Worm (Caenorhabditis elegans) whole organism, L4 larva: Measurements from ENCODE around the gene lbp-2.

Experiments
- F10B5.3 ChIP-seq: sonication (generic microtip); optimal IDR thresholded peaks from 2 replicates; lab custom pipeline; 2016; ENCODE audit warnings: mild to moderate bottlenecking, missing genetic modification characterization, missing compliant biosample characterization
- duxl-1 ChIP-seq: sonication (generic microtip); optimal IDR thresholded peaks from 2 replicates; lab custom pipeline; 2016; ENCODE audit warnings: mild to moderate bottlenecking, missing genetic modification characterization, moderate library complexity, missing compliant biosample characterization; ENCODE audit not compliant: poor library complexity
- lin-38 ChIP-seq: fragments of 200-800 bp; sonication (Bioruptor generic); IDR thresholded peaks from 2 replicates; pipeline ENCODE4 v1.3.6; 2022; ENCODE audit warnings: missing genetic modification reagents, missing genetic modification characterization, missing compliant biosample characterization
- nhr-25 ChIP-seq: sonication (generic microtip); optimal IDR thresholded peaks from 2 replicates; lab custom pipeline; 2017; ENCODE audit warnings: missing genetic modification characterization, mild to moderate bottlenecking, missing compliant biosample characterization, antibody characterized with exemption, moderate library complexity, borderline replicate concordance; ENCODE audit not compliant: insufficient read depth
- nhr-6 ChIP-seq: fragments of 150-350 bp; optimal IDR thresholded peaks from 2 replicates; lab custom pipeline; 2014; ENCODE audit warnings: missing biosample characterization, missing genetic modification characterization
- snpc-4 ChIP-seq: fragments of 150-350 bp; optimal IDR thresholded peaks from 2 replicates; lab custom pipeline; 2014; ENCODE audit warnings: missing biosample characterization, missing genetic modification characterization
- zip-2 ChIP-seq: fragments of 150-350 bp; optimal IDR thresholded peaks from 2 replicates; lab custom pipeline; 2014; ENCODE audit warnings: missing biosample characterization, missing genetic modification characterization

- TF ChIP-seq lin-38 (GFP tag; lab: Robert Waterston, UW) (no peak), snpc-4 (tag; lab: Kevin White, UChicago) (no peak), F10B5.3 (tag; lab: Kevin White, UChicago) (no peak), nhr-6 (no peak), zip-2 (tag; lab: Kevin White, UChicago) (no peak), nhr-25 (tag; lab: Kevin White, UChicago) (no peak), duxl-1 (no peak)
Observed at ce11 chrX:3252500-3252899, 7.9 kb upstream of the lbp-2 start, which contains the start of gene tba-9.
